Worm (Caenorhabditis elegans) whole organism, L1 larva: ENCODE data around the gene ceh-33.
A peak's percentile ranks its signal among the peaks of the same experiment; 100 is the strongest.

Source experiments
- ceh-63 ChIP-seq: fragments of 200-800 bp; sonication (Bioruptor generic); optimal IDR thresholded peaks from 2 replicates; lab custom pipeline; 2018; ENCODE audit warnings: mild to moderate bottlenecking, missing genetic modification characterization, missing compliant biosample characterization
- ceh-8 ChIP-seq: fragments of 200-800 bp; sonication (Bioruptor generic); optimal IDR thresholded peaks from 2 replicates; lab custom pipeline; 2018; ENCODE audit warnings: mild to moderate bottlenecking, missing genetic modification characterization, moderate library complexity, missing compliant biosample characterization
- ceh-82 ChIP-seq, 3 experiments: fragments of 150-350 bp in 1 of 3; sonication (generic microtip) in 2 of 3; optimal IDR thresholded peaks; 2 replicates each; lab custom pipeline; 2014 to 2017; ENCODE audit warnings: missing biosample characterization in 3 of 3, missing genetic modification characterization in 3 of 3
- ceh-88 ChIP-seq: fragments of 200-800 bp; sonication (Bioruptor generic); IDR thresholded peaks from 2 replicates; pipeline ENCODE4 v1.3.6; 2022; ENCODE audit warnings: missing genetic modification characterization, missing compliant biosample characterization
- ceh-90 ChIP-seq: sonication (generic microtip); optimal IDR thresholded peaks from 2 replicates; lab custom pipeline; 2016; ENCODE audit warnings: missing genetic modification characterization, missing compliant biosample characterization
- dsc-1 ChIP-seq: sonication (generic microtip); optimal IDR thresholded peaks from 2 replicates; lab custom pipeline; 2016; ENCODE audit warnings: mild to moderate bottlenecking, missing genetic modification characterization, missing compliant biosample characterization
- efl-3 ChIP-seq: fragments of 200-800 bp; sonication (Bioruptor generic); optimal IDR thresholded peaks from 2 replicates; lab custom pipeline; 2018; ENCODE audit warnings: mild to moderate bottlenecking, missing genetic modification characterization, missing compliant biosample characterization
- ets-5 ChIP-seq: fragments of 200-800 bp; sonication (Bioruptor generic); IDR thresholded peaks from 2 replicates; pipeline ENCODE4 v1.3.6; 2022; ENCODE audit warnings: missing genetic modification characterization, missing compliant biosample characterization
- fkh-4 ChIP-seq: sonication (generic microtip); optimal IDR thresholded peaks from 2 replicates; lab custom pipeline; 2016; ENCODE audit warnings: missing compliant biosample characterization, missing genetic modification characterization, borderline replicate concordance
- fkh-8 ChIP-seq: sonication (generic microtip); optimal IDR thresholded peaks from 2 replicates; lab custom pipeline; 2016; ENCODE audit warnings: mild to moderate bottlenecking, missing genetic modification characterization, missing compliant biosample characterization
- grh-1 ChIP-seq: fragments of 200-800 bp; sonication (Bioruptor generic); IDR thresholded peaks from 2 replicates; pipeline ENCODE4 v1.3.6; 2022; ENCODE audit warnings: missing genetic modification reagents, missing genetic modification characterization, missing compliant biosample characterization
- hlh-4 ChIP-seq: sonication (generic microtip); optimal IDR thresholded peaks from 2 replicates; lab custom pipeline; 2016; ENCODE audit warnings: mild to moderate bottlenecking, missing genetic modification characterization, missing compliant biosample characterization
- hpl-2 ChIP-seq: fragments of 150-350 bp; optimal IDR thresholded peaks from 2 replicates; lab custom pipeline; 2014; ENCODE audit warnings: missing biosample characterization, missing genetic modification reagents, missing genetic modification characterization
- lin-13 ChIP-seq: fragments of 150-350 bp; optimal IDR thresholded peaks from 2 replicates; lab custom pipeline; 2014; ENCODE audit warnings: missing biosample characterization, missing genetic modification reagents, missing genetic modification characterization
- lsy-2 ChIP-seq, 2 experiments: fragments of 150-350 bp; optimal IDR thresholded peaks; 2 replicates each; lab custom pipeline; 2014; ENCODE audit warnings: missing biosample characterization in 2 of 2, missing genetic modification characterization in 2 of 2
- mab-9 ChIP-seq: fragments of 200-800 bp; sonication (Bioruptor generic); IDR thresholded peaks from 2 replicates; pipeline ENCODE4 v1.3.6; 2022; ENCODE audit warnings: missing genetic modification reagents, missing genetic modification characterization, missing compliant biosample characterization
- nhr-11 ChIP-seq: fragments of 150-350 bp; optimal IDR thresholded peaks from 2 replicates; lab custom pipeline; 2014; ENCODE audit warnings: missing biosample characterization, missing genetic modification characterization
- nhr-19 ChIP-seq: fragments of 200-800 bp; sonication (Bioruptor generic); conservative IDR thresholded peaks from 2 replicates; pipeline ENCODE4 v1.3.6; 2022; ENCODE audit warnings: missing genetic modification characterization, missing compliant biosample characterization
- nhr-237 ChIP-seq: fragments of 150-350 bp; optimal IDR thresholded peaks from 2 replicates; lab custom pipeline; 2014; ENCODE audit warnings: missing biosample characterization, missing genetic modification characterization
- nhr-28 ChIP-seq: fragments of 150-350 bp; optimal IDR thresholded peaks from 2 replicates; lab custom pipeline; 2014; ENCODE audit warnings: missing biosample characterization, missing genetic modification characterization
- nhr-47 ChIP-seq: sonication (generic microtip); optimal IDR thresholded peaks from 2 replicates; lab custom pipeline; 2016; ENCODE audit warnings: mild to moderate bottlenecking, missing genetic modification characterization, moderate library complexity, missing compliant biosample characterization
- nhr-71 ChIP-seq: sonication (generic microtip); optimal IDR thresholded peaks from 2 replicates; lab custom pipeline; 2016; ENCODE audit warnings: mild to moderate bottlenecking, missing genetic modification characterization, moderate library complexity, missing compliant biosample characterization
- nhr-85 ChIP-seq: sonication (generic microtip); peaks from one replicate; lab custom pipeline; 2016; ENCODE audit warnings: missing genetic modification characterization, inconsistent platforms, missing compliant biosample characterization
- pax-3 ChIP-seq: fragments of 200-800 bp; sonication (Bioruptor generic); optimal IDR thresholded peaks from 2 replicates; lab custom pipeline; 2018; ENCODE audit warnings: mild to moderate bottlenecking, missing genetic modification characterization, moderate library complexity, missing compliant biosample characterization
- pqm-1 ChIP-seq: sonication (generic microtip); optimal IDR thresholded peaks from 3 replicates; lab custom pipeline; 2017; ENCODE audit warnings: missing biosample characterization, missing genetic modification characterization
- skn-1 ChIP-seq: fragments of 150-350 bp; optimal IDR thresholded peaks from 2 replicates; lab custom pipeline; 2014; ENCODE audit warnings: missing biosample characterization, missing genetic modification characterization
- snpc-4 ChIP-seq: fragments of 150-350 bp; optimal IDR thresholded peaks from 2 replicates; lab custom pipeline; 2014; ENCODE audit warnings: missing biosample characterization, missing genetic modification characterization
- sox-4 ChIP-seq: sonication (generic microtip); optimal IDR thresholded peaks from 2 replicates; lab custom pipeline; 2016; ENCODE audit warnings: missing genetic modification characterization, missing compliant biosample characterization
- tlp-1 ChIP-seq: fragments of 150-350 bp; optimal IDR thresholded peaks from 2 replicates; lab custom pipeline; 2014; ENCODE audit warnings: missing biosample characterization, missing genetic modification characterization
- unc-30 ChIP-seq: sonication (generic microtip); optimal IDR thresholded peaks from 2 replicates; lab custom pipeline; 2017; ENCODE audit warnings: missing biosample characterization, missing genetic modification characterization
- unc-62 ChIP-seq: fragments of 150-350 bp; optimal IDR thresholded peaks from 2 replicates; lab custom pipeline; 2014; ENCODE audit warnings: missing biosample characterization, missing genetic modification reagents, missing genetic modification characterization
- unc-86 ChIP-seq: sonication (generic microtip); optimal IDR thresholded peaks from 2 replicates; lab custom pipeline; 2016; ENCODE audit warnings: missing genetic modification characterization, missing compliant biosample characterization
- vab-15 ChIP-seq: sonication (generic microtip); optimal IDR thresholded peaks from 2 replicates; lab custom pipeline; 2017; ENCODE audit warnings: missing genotype, mild to moderate bottlenecking, missing genetic modification characterization, missing compliant biosample characterization
- xbp-1 ChIP-seq: sonication (generic microtip); optimal IDR thresholded peaks from 2 replicates; lab custom pipeline; 2016; ENCODE audit warnings: missing genetic modification characterization, missing compliant biosample characterization
- zag-1 ChIP-seq: fragments of 150-350 bp; optimal IDR thresholded peaks from 2 replicates; lab custom pipeline; 2014; ENCODE audit warnings: missing biosample characterization, missing genetic modification characterization
- zip-4 ChIP-seq: fragments of 200-800 bp; sonication (Bioruptor generic); optimal IDR thresholded peaks from 2 replicates; lab custom pipeline; 2018; ENCODE audit warnings: mild to moderate bottlenecking, missing genetic modification characterization, moderate library complexity, missing compliant biosample characterization

Gene ceh-33

ce11 chrV:5311635-5312034 lies 12.8 kb downstream of the ceh-33 start, which contains the start of gene C10G8.4:
Gene C10G8.4 (plus strand): TSS chrV:5311935.
- TF ChIP-seq nhr-28, result no peak
- no peak for TF ChIP-seq nhr-85 (tag; lab: Kevin White, UChicago)
- TF ChIP-seq pqm-1, result no peak
- no peak for TF ChIP-seq xbp-1 (tag; lab: Kevin White, UChicago)
- TF ChIP-seq unc-86 (tag; lab: Kevin White, UChicago), result no peak
- TF ChIP-seq sox-4 (tag; lab: Kevin White, UChicago), result no peak
- no peak for TF ChIP-seq zip-4 (GFP tag; lab: Kevin White, UChicago)
- no peak for TF ChIP-seq fkh-8 (tag; lab: Kevin White, UChicago)
- TF ChIP-seq nhr-11 (tag; lab: Kevin White, UChicago), result no peak
- TF ChIP-seq hpl-2 (GFP tag; lab: Kevin White, UChicago), result no peak
- TF ChIP-seq efl-3 (GFP tag; lab: Kevin White, UChicago), result no peak
- no peak for TF ChIP-seq ceh-88 (GFP tag; lab: Robert Waterston, UW)
- TF ChIP-seq grh-1 (GFP tag; lab: Robert Waterston, UW), result no peak
- TF ChIP-seq nhr-237 (tag; lab: Kevin White, UChicago), result no peak
- TF ChIP-seq nhr-19 (GFP tag; lab: Robert Waterston, UW), result no peak
- TF ChIP-seq unc-30, result no peak

- TF ChIP-seq ets-5 (GFP tag; lab: Robert Waterston, UW) (no peak), nhr-71 (tag; lab: Kevin White, UChicago) (no peak), dsc-1 (tag; lab: Kevin White, UChicago) (peak; percentile 97), fkh-4 (tag; lab: Kevin White, UChicago) (peak; percentile 93), snpc-4 (tag; lab: Kevin White, UChicago) (no peak), skn-1 (tag; lab: Kevin White, UChicago) (no peak), ceh-8 (GFP tag; lab: Kevin White, UChicago) (no peak), lsy-2 (tag; optimal IDR thresholded peaks at IDR 0.05; lab: Kevin White, UChicago) (no peak), ceh-63 (GFP tag; lab: Kevin White, UChicago) (no peak)
Measured at ce11 chrV:5304366-5304765, 20.1 kb downstream of the ceh-33 start.

- no peak for TF ChIP-seq zag-1 (tag; lab: Kevin White, UChicago)
- TF ChIP-seq ceh-82 (tag; optimal IDR thresholded peaks at IDR 0.05; lab: Kevin White, UChicago), result no peak
- no peak for TF ChIP-seq nhr-47 (tag; lab: Kevin White, UChicago)
- no peak for TF ChIP-seq vab-15 (tag; lab: Kevin White, UChicago)
- TF ChIP-seq hlh-4 (tag; lab: Kevin White, UChicago), result no peak
- TF ChIP-seq unc-86 (tag; lab: Kevin White, UChicago), result no peak
- TF ChIP-seq lin-13 (GFP tag; lab: Kevin White, UChicago), result no peak
- TF ChIP-seq unc-62 (GFP tag; lab: Kevin White, UChicago), result no peak
- TF ChIP-seq, all 84 proteins: peak for 0
Measured at ce11 chrV:5303389-5303788, 21.1 kb downstream of the ceh-33 start, which contains the start of gene ncx-2. Gene ncx-2 (plus strand): TSS chrV:5303689.

ce11 chrV:5301226-5301625 lies 23.2 kb downstream of the ceh-33 start:
- TF ChIP-seq mab-9 (GFP tag; lab: Robert Waterston, UW) (no peak), dsc-1 (tag; lab: Kevin White, UChicago) (peak; percentile 27), fkh-8 (tag; lab: Kevin White, UChicago) (peak; percentile 59), ceh-90 (tag; lab: Kevin White, UChicago) (no peak), pax-3 (tag; lab: Kevin White, UChicago) (no peak), tlp-1 (tag; lab: Kevin White, UChicago) (no peak)
